Worm (Caenorhabditis elegans) whole organism, L1 larva: ENCODE measurements around the gene sec-16A.1.

Experiments
- C16A3.4 ChIP-seq: fragments of 150-350 bp; optimal IDR thresholded peaks from 2 replicates; lab custom pipeline; 2014; ENCODE audit warnings: missing biosample characterization, missing genetic modification characterization
- C34B4.2 ChIP-seq: sonication (generic microtip); optimal IDR thresholded peaks from 2 replicates; lab custom pipeline; 2017; ENCODE audit warnings: mild to moderate bottlenecking, missing genetic modification characterization, missing compliant biosample characterization
- F16B12.6 ChIP-seq: fragments of 150-350 bp; optimal IDR thresholded peaks from 2 replicates; lab custom pipeline; 2014; ENCODE audit warnings: missing biosample characterization, missing genetic modification characterization
- aha-1 ChIP-seq: fragments of 150-350 bp; optimal IDR thresholded peaks from 2 replicates; lab custom pipeline; 2014; ENCODE audit warnings: missing biosample characterization, missing genetic modification characterization
- blmp-1 ChIP-seq: fragments of 150-350 bp; optimal IDR thresholded peaks from 2 replicates; lab custom pipeline; 2014; ENCODE audit warnings: missing biosample characterization, missing genetic modification characterization
- ceh-63 ChIP-seq: fragments of 200-800 bp; sonication (Bioruptor generic); optimal IDR thresholded peaks from 2 replicates; lab custom pipeline; 2018; ENCODE audit warnings: mild to moderate bottlenecking, missing genetic modification characterization, missing compliant biosample characterization
- ceh-82 ChIP-seq, 3 experiments: fragments of 150-350 bp in 1 of 3; sonication (generic microtip) in 2 of 3; optimal IDR thresholded peaks; 2 replicates each; lab custom pipeline; 2014 to 2017; ENCODE audit warnings: missing biosample characterization in 3 of 3, missing genetic modification characterization in 3 of 3
- ceh-88 ChIP-seq: fragments of 200-800 bp; sonication (Bioruptor generic); IDR thresholded peaks from 2 replicates; pipeline ENCODE4 v1.3.6; 2022; ENCODE audit warnings: missing genetic modification characterization, missing compliant biosample characterization
- dpl-1 ChIP-seq, 3 experiments: fragments of 150-350 bp in 2 of 3; sonication (generic microtip) in 1 of 3; optimal IDR thresholded peaks; 2 replicates each; lab custom pipeline; 2014 to 2017; ENCODE audit warnings: missing biosample characterization in 3 of 3, missing genetic modification characterization in 3 of 3, missing genetic modification reagents in 3 of 3
- dsc-1 ChIP-seq: sonication (generic microtip); optimal IDR thresholded peaks from 2 replicates; lab custom pipeline; 2016; ENCODE audit warnings: mild to moderate bottlenecking, missing genetic modification characterization, missing compliant biosample characterization
- efl-1 ChIP-seq, 4 experiments: fragments of 150-350 bp; optimal IDR thresholded peaks in 3 of 4; peaks in 1 of 4; 1 replicate in 1 of 4; 2 replicates in 3 of 4; lab custom pipeline; 2014; ENCODE audit warnings: missing biosample characterization in 2 of 4, missing genetic modification characterization in 2 of 4, missing genetic modification reagents in 2 of 4
- egl-13 ChIP-seq: sonication (generic microtip); optimal IDR thresholded peaks from 2 replicates; lab custom pipeline; 2016; ENCODE audit warnings: missing genotype, missing genetic modification reagents, missing genetic modification characterization, missing compliant biosample characterization
- egl-27 ChIP-seq, 2 experiments: fragments of 150-350 bp in 1 of 2; sonication (generic microtip); optimal IDR thresholded peaks; 3 replicates each; lab custom pipeline; 2017 to 2018; ENCODE audit warnings: missing biosample characterization in 2 of 2, missing genetic modification characterization in 2 of 2, missing genetic modification reagents in 2 of 2
- elt-3 ChIP-seq, 6 experiments: fragments of 150-350 bp in 1 of 6; sonication (generic microtip); optimal IDR thresholded peaks; 2 replicates each; lab custom pipeline; 2017 to 2018; ENCODE audit warnings: missing biosample characterization in 6 of 6, missing genetic modification characterization in 6 of 6, inconsistent platforms in 1 of 6
- ets-5 ChIP-seq: fragments of 200-800 bp; sonication (Bioruptor generic); IDR thresholded peaks from 2 replicates; pipeline ENCODE4 v1.3.6; 2022; ENCODE audit warnings: missing genetic modification characterization, missing compliant biosample characterization
- fkh-4 ChIP-seq: sonication (generic microtip); optimal IDR thresholded peaks from 2 replicates; lab custom pipeline; 2016; ENCODE audit warnings: missing compliant biosample characterization, missing genetic modification characterization, borderline replicate concordance
- fkh-8 ChIP-seq: sonication (generic microtip); optimal IDR thresholded peaks from 2 replicates; lab custom pipeline; 2016; ENCODE audit warnings: mild to moderate bottlenecking, missing genetic modification characterization, missing compliant biosample characterization
- hlh-4 ChIP-seq: sonication (generic microtip); optimal IDR thresholded peaks from 2 replicates; lab custom pipeline; 2016; ENCODE audit warnings: mild to moderate bottlenecking, missing genetic modification characterization, missing compliant biosample characterization
- hpl-2 ChIP-seq: fragments of 150-350 bp; optimal IDR thresholded peaks from 2 replicates; lab custom pipeline; 2014; ENCODE audit warnings: missing biosample characterization, missing genetic modification reagents, missing genetic modification characterization
- lin-13 ChIP-seq: fragments of 150-350 bp; optimal IDR thresholded peaks from 2 replicates; lab custom pipeline; 2014; ENCODE audit warnings: missing biosample characterization, missing genetic modification reagents, missing genetic modification characterization
- lin-14 ChIP-seq: fragments of 200-800 bp; sonication (Bioruptor generic); optimal IDR thresholded peaks from 2 replicates; lab custom pipeline; 2018; ENCODE audit warnings: mild to moderate bottlenecking, missing genetic modification characterization, moderate library complexity, missing compliant biosample characterization
- mef-2 ChIP-seq: fragments of 150-350 bp; optimal IDR thresholded peaks from 2 replicates; lab custom pipeline; 2014; ENCODE audit warnings: missing biosample characterization, missing genetic modification characterization
- mep-1 ChIP-seq: fragments of 150-350 bp; optimal IDR thresholded peaks from 2 replicates; lab custom pipeline; 2014; ENCODE audit warnings: missing biosample characterization, missing genetic modification characterization
- nhr-11 ChIP-seq: fragments of 150-350 bp; optimal IDR thresholded peaks from 2 replicates; lab custom pipeline; 2014; ENCODE audit warnings: missing biosample characterization, missing genetic modification characterization
- nhr-12 ChIP-seq: sonication (generic microtip); optimal IDR thresholded peaks from 2 replicates; lab custom pipeline; 2017; ENCODE audit warnings: missing biosample characterization, missing genetic modification characterization
- nhr-20 ChIP-seq: sonication (generic microtip); optimal IDR thresholded peaks from 2 replicates; lab custom pipeline; 2016; ENCODE audit warnings: mild to moderate bottlenecking, missing genetic modification characterization, missing compliant biosample characterization
- nhr-237 ChIP-seq: fragments of 150-350 bp; optimal IDR thresholded peaks from 2 replicates; lab custom pipeline; 2014; ENCODE audit warnings: missing biosample characterization, missing genetic modification characterization
- nhr-71 ChIP-seq: sonication (generic microtip); optimal IDR thresholded peaks from 2 replicates; lab custom pipeline; 2016; ENCODE audit warnings: mild to moderate bottlenecking, missing genetic modification characterization, moderate library complexity, missing compliant biosample characterization
- nhr-77 ChIP-seq: fragments of 150-350 bp; optimal IDR thresholded peaks from 2 replicates; lab custom pipeline; 2014; ENCODE audit warnings: missing biosample characterization, missing genetic modification characterization
- nhr-85 ChIP-seq: sonication (generic microtip); peaks from one replicate; lab custom pipeline; 2016; ENCODE audit warnings: missing genetic modification characterization, inconsistent platforms, missing compliant biosample characterization
- pag-3 ChIP-seq: sonication (generic microtip); optimal IDR thresholded peaks from 2 replicates; lab custom pipeline; 2017; ENCODE audit warnings: missing genetic modification characterization, mild to moderate bottlenecking, missing compliant biosample characterization, antibody characterized with exemption, borderline replicate concordance; ENCODE audit not compliant: insufficient read depth
- pax-3 ChIP-seq: fragments of 200-800 bp; sonication (Bioruptor generic); optimal IDR thresholded peaks from 2 replicates; lab custom pipeline; 2018; ENCODE audit warnings: mild to moderate bottlenecking, missing genetic modification characterization, moderate library complexity, missing compliant biosample characterization
- pqm-1 ChIP-seq: sonication (generic microtip); optimal IDR thresholded peaks from 3 replicates; lab custom pipeline; 2017; ENCODE audit warnings: missing biosample characterization, missing genetic modification characterization
- rnt-1 ChIP-seq: sonication (generic microtip); optimal IDR thresholded peaks from 2 replicates; lab custom pipeline; 2016; ENCODE audit warnings: mild to moderate bottlenecking, missing genetic modification characterization, moderate library complexity, missing compliant biosample characterization
- snpc-4 ChIP-seq: fragments of 150-350 bp; optimal IDR thresholded peaks from 2 replicates; lab custom pipeline; 2014; ENCODE audit warnings: missing biosample characterization, missing genetic modification characterization
- sox-4 ChIP-seq: sonication (generic microtip); optimal IDR thresholded peaks from 2 replicates; lab custom pipeline; 2016; ENCODE audit warnings: missing genetic modification characterization, missing compliant biosample characterization
- swsn-7 ChIP-seq: sonication (generic microtip); optimal IDR thresholded peaks from 2 replicates; lab custom pipeline; 2016; ENCODE audit warnings: missing genetic modification characterization, missing compliant biosample characterization
- tlp-1 ChIP-seq: fragments of 150-350 bp; optimal IDR thresholded peaks from 2 replicates; lab custom pipeline; 2014; ENCODE audit warnings: missing biosample characterization, missing genetic modification characterization
- unc-30 ChIP-seq: sonication (generic microtip); optimal IDR thresholded peaks from 2 replicates; lab custom pipeline; 2017; ENCODE audit warnings: missing biosample characterization, missing genetic modification characterization
- unc-86 ChIP-seq: sonication (generic microtip); optimal IDR thresholded peaks from 2 replicates; lab custom pipeline; 2016; ENCODE audit warnings: missing genetic modification characterization, missing compliant biosample characterization
- unc-98 ChIP-seq: fragments of 200-800 bp; sonication (Bioruptor generic); IDR thresholded peaks from 2 replicates; pipeline ENCODE4 v1.3.6; 2022; ENCODE audit warnings: missing genetic modification characterization, missing compliant biosample characterization
- vab-15 ChIP-seq: sonication (generic microtip); optimal IDR thresholded peaks from 2 replicates; lab custom pipeline; 2017; ENCODE audit warnings: missing genotype, mild to moderate bottlenecking, missing genetic modification characterization, missing compliant biosample characterization

Gene sec-16A.1

ce11 chrIII:9153809-9154208 is 28.2 kb downstream of the sec-16A.1 start, which contains the start of gene nhl-1:
Gene nhl-1 (minus strand): TSS chrIII:9153909.
- peak; percentile 44 for TF ChIP-seq rnt-1 (tag; lab: Kevin White, UChicago)
- TF ChIP-seq nhr-71, result peak; percentile 1
- no peak for TF ChIP-seq lin-13 (GFP tag; lab: Kevin White, UChicago)
- TF ChIP-seq, all 84 proteins: peak for 2

DNA sequence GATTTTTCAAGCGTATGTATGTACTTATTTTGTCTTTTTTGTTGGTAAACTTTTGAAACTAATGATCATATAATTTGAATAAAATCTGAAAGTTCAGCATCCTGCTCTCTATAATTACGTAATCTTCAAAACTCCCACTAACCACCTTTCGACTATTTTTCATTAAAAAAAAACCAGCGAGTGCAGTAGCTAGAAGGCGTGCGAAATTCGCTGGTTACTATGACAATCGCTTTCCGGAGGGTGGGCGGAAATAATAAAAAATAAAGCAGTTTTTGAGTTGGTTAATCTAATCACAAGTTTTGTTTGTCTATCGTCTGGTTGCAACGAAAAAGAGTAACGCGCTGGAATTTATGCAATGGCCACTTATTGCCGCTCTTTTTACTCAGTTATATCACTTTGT is 29.1 kb downstream of the sec-16A.1 start, which contains the start of gene irld-34:
Gene irld-34 (plus strand): TSS at position 301 of the 400 bp plus-strand sequence.
- TF ChIP-seq fkh-8 (peak; percentile 50), nhr-77 (tag; lab: Kevin White, UChicago) (no peak)

- TF ChIP-seq blmp-1 (peak; percentile 35), pag-3 (tag; lab: Kevin White, UChicago) (no peak)
Observed at ce11 chrIII:9161553-9161952, 35.9 kb downstream of the sec-16A.1 start, which contains the start of gene ptr-9. Gene ptr-9 (minus strand): TSS chrIII:9161653.

DNA sequence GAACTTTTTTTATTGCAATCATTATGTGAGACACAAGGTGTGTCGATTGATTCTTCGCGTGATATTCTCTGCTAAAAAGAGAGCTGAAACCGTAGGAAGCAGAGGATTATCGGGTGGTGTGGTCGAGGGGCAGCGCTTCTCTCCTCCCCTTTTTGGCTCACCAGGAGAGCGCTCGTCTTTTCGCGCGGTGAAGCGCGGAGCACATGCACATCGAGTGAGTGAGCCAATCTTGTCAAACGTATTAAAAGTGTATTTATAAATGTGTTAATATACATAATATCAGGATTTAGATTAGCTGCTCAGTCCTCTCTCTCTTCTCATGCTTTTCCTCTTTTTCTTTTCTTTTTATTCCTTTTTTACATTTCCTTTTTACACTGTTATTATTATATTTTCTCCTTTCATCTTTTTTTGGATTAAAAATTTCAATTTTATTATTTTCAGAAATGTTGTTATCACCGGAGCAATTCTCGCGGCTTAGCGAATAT is 37.0 kb downstream of the sec-16A.1 start, which contains the start of gene dgk-3:
Gene dgk-3 (plus strand): TSS at position 435 of the 485 bp plus-strand sequence.
- TF ChIP-seq efl-1 (optimal IDR thresholded peaks at IDR 0.05; lab: Kevin White, UChicago) (no peak), efl-1 (GFP tag; optimal IDR thresholded peaks at IDR 0.05 in 1 of 2; lab: Kevin White, UChicago) (peak in 1 of 2 experiments; percentile 69), ceh-88 (GFP tag; lab: Robert Waterston, UW) (no peak), sox-4 (tag; lab: Kevin White, UChicago) (peak; percentile 38), dsc-1 (peak; percentile 83), pax-3 (tag; lab: Kevin White, UChicago) (peak; percentile 58), fkh-8 (peak; percentile 44)

ce11 chrIII:9172702-9173101 is 47.1 kb downstream of the sec-16A.1 start, which contains the start of gene ina-1:
Gene ina-1 (minus strand): TSS chrIII:9172802.
- TF ChIP-seq ets-5 (GFP tag; lab: Robert Waterston, UW) (no peak), ceh-82 (tag; optimal IDR thresholded peaks at IDR 0.05; lab: Kevin White, UChicago) (no peak), hpl-2 (GFP tag; lab: Kevin White, UChicago) (no peak), vab-15 (tag; lab: Kevin White, UChicago) (no peak), unc-30 (tag; lab: Kevin White, UChicago) (no peak), dpl-1 (GFP tag; optimal IDR thresholded peaks at IDR 0.05; lab: Kevin White, UChicago) (no peak), tlp-1 (tag; lab: Kevin White, UChicago) (no peak), nhr-20 (tag; lab: Kevin White, UChicago) (no peak), fkh-4 (no peak), blmp-1 (no peak), aha-1 (tag; lab: Kevin White, UChicago) (no peak), C34B4.2 (no peak), snpc-4 (tag; lab: Kevin White, UChicago) (no peak), nhr-11 (tag; lab: Kevin White, UChicago) (no peak), mef-2 (tag; lab: Kevin White, UChicago) (no peak), C16A3.4 (tag; lab: Kevin White, UChicago) (no peak), unc-86 (no peak), unc-98 (GFP tag; lab: Robert Waterston, UW) (no peak), nhr-12 (tag; lab: Kevin White, UChicago) (no peak)

ce11 chrIII:9173239-9173638 is 47.6 kb downstream of the sec-16A.1 start:
- TF ChIP-seq ceh-63 (GFP tag; lab: Kevin White, UChicago) (no peak), lin-13 (GFP tag; lab: Kevin White, UChicago) (no peak), nhr-237 (tag; lab: Kevin White, UChicago) (no peak), mep-1 (tag; lab: Kevin White, UChicago) (no peak), hlh-4 (no peak), egl-27 (tag; optimal IDR thresholded peaks at IDR 0.05; lab: Kevin White, UChicago) (no peak), C16A3.4 (tag; lab: Kevin White, UChicago) (no peak), elt-3 (tag; optimal IDR thresholded peaks at IDR 0.05; lab: Kevin White, UChicago) (peak in 2 of 6 experiments; percentile 20 to 48), swsn-7 (tag; lab: Kevin White, UChicago) (no peak), dsc-1 (no peak), nhr-85 (tag; lab: Kevin White, UChicago) (peak; percentile 60), F16B12.6 (no peak), lin-14 (GFP tag; lab: Kevin White, UChicago) (peak; percentile 23), pqm-1 (tag; lab: Kevin White, UChicago) (no peak), snpc-4 (tag; lab: Kevin White, UChicago) (no peak), egl-13 (tag; lab: Kevin White, UChicago) (no peak), pag-3 (tag; lab: Kevin White, UChicago) (peak; percentile 68), ceh-82 (tag; optimal IDR thresholded peaks at IDR 0.05; lab: Kevin White, UChicago) (no peak), fkh-4 (no peak)
